Worm (Caenorhabditis elegans): Measurements from ENCODE around the gene T28A8.4.

ce11 chrIII:13495571-13495970 lies 7.9 kb upstream of the T28A8.4 start, which contains the start of gene T28A8.2:
- TF ChIP-seq ceh-13 (GFP tag; optimal IDR thresholded peaks at IDR 0.05) (no peak), scrt-1 (GFP tag; IDR thresholded peaks at IDR 0.05) (no peak), tra-4 (tag; optimal IDR thresholded peaks at IDR 0.05) (no peak), ama-1 (optimal IDR thresholded peaks at IDR 0.05) (no peak), F13C5.2 (tag; optimal IDR thresholded peaks at IDR 0.05) (no peak), hnd-1 (tag; optimal IDR thresholded peaks at IDR 0.05) (no peak), flt-1 (GFP tag; IDR thresholded peaks at IDR 0.05) (no peak), ceh-36 (tag; optimal IDR thresholded peaks at IDR 0.05) (no peak), B0310.2 (tag; optimal IDR thresholded peaks at IDR 0.05) (no peak)
